Fruit fly (Drosophila melanogaster) whole organism, adult: ENCODE data around the gene Jhbp7.

Experiments
- CG11617 ChIP-seq: fragments of 200-800 bp; sonication (Bioruptor generic); optimal IDR thresholded peaks from 2 replicates; lab custom pipeline; 2017; ENCODE audit warnings: mild to moderate bottlenecking, missing biosample characterization, missing genetic modification reagents, missing genetic modification characterization
- CG14711 ChIP-seq: fragments of 200-800 bp; sonication (Bioruptor generic); optimal IDR thresholded peaks from 2 replicates; lab custom pipeline; 2018; ENCODE audit warnings: missing biosample characterization, mild to moderate bottlenecking, missing genetic modification characterization, moderate library complexity
- CG7045 ChIP-seq: fragments of 200-800 bp; sonication (Bioruptor generic); optimal IDR thresholded peaks from 2 replicates; lab custom pipeline; 2017; ENCODE audit warnings: missing biosample characterization, mild to moderate bottlenecking, missing genetic modification characterization
- kay ChIP-seq: fragments of 200-800 bp; sonication (Bioruptor generic); peaks from one replicate; lab custom pipeline; 2016; ENCODE audit warnings: missing biosample characterization, missing genetic modification characterization, borderline replicate concordance
- pad ChIP-seq: fragments of 200-800 bp; sonication (Bioruptor generic); optimal IDR thresholded peaks from 3 replicates; lab custom pipeline; 2017; ENCODE audit warnings: missing biosample characterization, missing genetic modification characterization, mild to moderate bottlenecking, moderate library complexity, missing genetic modification reagents
- tj ChIP-seq: fragments of 200-800 bp; sonication (Bioruptor generic); optimal IDR thresholded peaks from 3 replicates; lab custom pipeline; 2017; ENCODE audit warnings: missing biosample characterization, mild to moderate bottlenecking, missing genetic modification characterization, moderate library complexity

- TF ChIP-seq CG11617 (GFP tag; lab: Kevin White, UChicago) (no peak), CG14711 (no peak), tj (no peak), kay (GFP tag; lab: Kevin White, UChicago) (no peak), CG7045 (GFP tag; lab: Kevin White, UChicago) (no peak), pad (GFP tag; lab: Kevin White, UChicago) (no peak)
These were observed 11.9 kb upstream of the Jhbp7 start for dm6 chr3R:25225483-25225882.
